Fruit fly (Drosophila melanogaster): Measurements from ENCODE around the gene CG6790.
A peak's percentile ranks its signal among the peaks of the same experiment; 100 is the strongest.

The CG6790 gene

DNA sequence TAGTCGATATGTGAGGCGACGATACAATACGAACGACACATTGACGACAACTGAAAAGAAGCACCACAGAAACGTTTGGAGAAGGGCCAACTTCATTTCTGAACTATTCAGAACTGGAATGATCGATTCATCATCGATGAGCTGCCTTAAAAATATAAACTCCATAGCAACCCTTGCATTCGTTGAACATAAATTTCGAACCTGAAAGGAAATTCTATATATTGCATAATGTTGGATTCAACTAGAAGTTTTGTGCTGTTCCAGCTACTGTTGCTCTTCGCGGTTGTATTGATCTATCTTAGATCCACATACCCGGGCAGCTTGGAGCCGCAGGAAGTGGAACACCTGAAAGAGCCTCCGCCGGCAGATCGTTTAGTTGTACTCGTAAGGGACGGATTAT, at the start of gene CG6790, which contains the start of gene CG5342:
CG6790 (minus strand) TSS at position 101 of the 400 bp plus-strand sequence.
CG5342 (plus strand) TSS at position 182 of the 400 bp plus-strand sequence.
- TF ChIP-seq CG17801 (GFP tag; optimal IDR thresholded peaks at IDR 0.05; ENCODE audit: partially characterized antibody) = no peak

DNA sequence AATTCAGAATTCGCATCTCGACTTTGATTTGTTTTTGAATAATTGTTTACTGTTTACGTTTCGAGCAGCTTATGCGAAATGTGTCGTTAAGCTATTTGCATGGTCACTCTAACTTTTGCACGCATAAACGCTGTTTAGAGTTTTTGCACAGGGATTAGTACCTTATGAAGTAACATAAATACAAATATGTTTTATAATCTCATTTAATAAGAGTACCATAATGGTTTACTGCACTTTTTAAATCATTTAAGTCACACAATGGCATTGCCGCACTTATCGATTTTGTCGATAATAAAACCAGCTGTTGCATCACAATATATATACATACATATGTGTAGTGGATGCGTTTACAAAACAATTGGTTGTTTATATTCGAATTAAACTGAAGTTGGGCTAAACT, 48.0 kb upstream of the CG6790 start, which contains the start of the genes CG6813 and CG18764:
CG6813 (minus strand) TSS at position 68 of the 400 bp plus-strand sequence.
CG18764 (plus strand) TSS at position 319 of the 400 bp plus-strand sequence.
- peak; percentile 18 for TF ChIP-seq CG17801 (GFP tag; optimal IDR thresholded peaks at IDR 0.05; ENCODE audit: partially characterized antibody)

DNA sequence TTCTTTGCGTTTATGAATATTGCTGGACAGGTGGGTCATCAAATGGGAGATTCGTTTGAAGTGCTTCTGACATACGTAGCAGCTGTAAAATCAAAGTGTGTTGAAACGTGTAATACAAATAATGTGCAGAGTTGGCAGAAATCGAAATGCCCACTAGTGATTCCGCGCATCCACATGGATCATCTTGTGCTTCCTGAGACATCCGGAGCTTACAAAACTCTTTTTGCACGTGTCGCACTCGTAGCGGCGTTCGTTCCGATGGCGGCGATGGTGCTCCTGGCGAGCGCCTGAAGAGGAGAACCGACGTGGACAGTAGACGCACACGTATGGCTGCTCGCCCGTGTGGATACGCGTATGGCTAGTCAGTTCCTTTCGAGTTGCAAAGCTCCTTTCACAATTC, 47.0 kb upstream of the CG6790 start, which contains the start of gene Zaf1:
Zaf1 (minus strand) TSS at position 101 of the 400 bp plus-strand sequence.
- no peak for TF ChIP-seq CG17801 (GFP tag; optimal IDR thresholded peaks at IDR 0.05; ENCODE audit: partially characterized antibody)

DNA sequence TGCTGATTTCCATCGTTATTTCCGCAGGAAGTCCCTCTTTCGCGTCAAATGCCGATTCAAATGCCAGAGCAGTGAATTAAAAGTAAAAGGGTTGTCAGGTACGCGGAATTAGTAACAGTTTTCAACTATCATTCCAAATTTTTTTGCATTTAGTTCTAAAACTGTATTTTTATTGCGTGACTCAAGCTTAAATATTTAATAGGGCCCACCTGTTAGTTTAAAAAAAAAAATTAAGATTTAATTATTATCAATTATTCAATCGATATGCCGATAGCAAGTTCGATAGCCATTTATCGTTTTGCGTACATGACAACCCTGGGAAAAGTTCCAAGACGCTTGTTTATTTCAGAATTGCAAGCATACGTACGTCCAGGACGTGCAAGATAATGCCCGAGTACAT, 44.5 kb upstream of the CG6790 start, which contains the start of gene CG14711:
CG14711 (plus strand) TSS at position 315 of the 400 bp plus-strand sequence.
- peak; percentile 86 for TF ChIP-seq CG17801 (GFP tag; optimal IDR thresholded peaks at IDR 0.05; ENCODE audit: partially characterized antibody)

DNA sequence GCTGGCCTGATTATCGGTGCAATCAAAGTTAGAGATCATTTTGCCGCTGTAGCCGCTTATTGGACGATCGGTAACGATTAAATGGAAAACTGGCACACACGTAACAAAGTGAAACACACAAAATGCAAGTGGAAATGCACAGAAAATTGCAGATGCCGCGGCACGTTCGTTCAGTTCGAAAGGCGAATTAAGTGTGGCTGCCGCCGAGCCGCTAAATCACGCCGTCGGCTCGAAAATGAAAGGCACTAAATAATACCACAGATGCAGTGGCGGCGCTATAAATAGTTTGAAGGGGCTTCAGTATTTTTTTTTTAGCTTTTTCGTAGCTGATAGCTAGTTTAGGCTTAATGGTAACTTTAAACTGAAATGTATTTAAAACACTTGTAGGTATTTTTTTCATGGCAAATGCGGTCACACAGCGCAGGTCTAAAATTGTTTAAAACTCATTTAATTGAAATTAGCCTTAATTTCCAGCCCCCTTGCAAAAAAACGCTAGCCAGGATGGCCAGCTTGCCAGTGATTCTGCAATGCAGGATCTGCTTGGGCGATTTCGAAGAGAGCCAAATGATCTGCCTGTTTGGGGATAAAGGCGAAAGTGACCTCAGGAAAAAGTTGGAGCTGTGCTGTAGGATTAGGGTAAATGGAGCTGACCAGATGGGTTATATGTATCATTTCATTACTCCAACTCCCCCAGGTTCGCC, 41.3 kb upstream of the CG6790 start, which contains the start of the genes Jupiter and CG14710:
Jupiter (minus strand) TSS at position 198 of the 701 bp plus-strand sequence.
CG14710 (plus strand) TSS at position 382 of the 701 bp plus-strand sequence.
- peak; percentile 45 for TF ChIP-seq CG17801 (GFP tag; optimal IDR thresholded peaks at IDR 0.05; ENCODE audit: partially characterized antibody)

DNA sequence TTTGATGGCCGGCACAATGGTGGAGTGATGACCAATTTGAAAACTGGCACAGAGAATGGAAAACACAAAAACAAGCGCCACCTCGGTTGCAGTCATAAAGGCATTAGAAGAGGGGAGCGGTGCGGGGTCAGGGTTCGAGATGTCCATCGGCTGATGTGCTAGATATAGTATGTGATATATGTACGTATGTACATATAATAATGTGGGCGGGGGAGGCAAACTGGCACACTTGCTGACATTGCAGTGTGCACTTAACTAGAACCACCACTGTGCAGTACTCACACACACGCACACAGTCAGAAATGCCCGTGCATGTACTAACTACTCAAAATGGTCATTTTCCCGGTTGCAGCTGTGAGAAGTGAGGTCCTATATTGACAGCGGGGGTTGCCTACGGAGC, 40.3 kb upstream of the CG6790 start:
- TF ChIP-seq CG17801 (GFP tag; optimal IDR thresholded peaks at IDR 0.05; ENCODE audit: partially characterized antibody) = no peak

DNA sequence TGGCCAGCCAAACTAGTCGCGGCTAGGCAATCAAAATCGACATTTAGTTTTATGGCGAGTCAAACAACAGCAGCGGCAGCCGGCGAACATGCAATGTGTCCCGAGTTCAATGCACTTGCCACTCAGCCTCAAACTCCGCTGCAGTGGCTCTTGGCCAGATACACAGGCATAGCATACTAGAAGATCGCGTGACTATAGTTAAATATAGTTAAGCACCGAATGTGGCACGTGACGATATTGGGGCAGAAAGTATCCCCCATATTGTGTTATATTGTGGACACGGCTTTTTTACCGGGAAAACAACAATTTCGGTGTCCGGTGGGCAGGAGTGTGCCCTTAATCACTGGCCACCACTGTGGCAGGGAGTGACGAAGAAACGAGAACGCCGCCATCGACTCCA, 39.3 kb upstream of the CG6790 start:
- TF ChIP-seq CG17801 (GFP tag; optimal IDR thresholded peaks at IDR 0.05; ENCODE audit: partially characterized antibody) = no peak

DNA sequence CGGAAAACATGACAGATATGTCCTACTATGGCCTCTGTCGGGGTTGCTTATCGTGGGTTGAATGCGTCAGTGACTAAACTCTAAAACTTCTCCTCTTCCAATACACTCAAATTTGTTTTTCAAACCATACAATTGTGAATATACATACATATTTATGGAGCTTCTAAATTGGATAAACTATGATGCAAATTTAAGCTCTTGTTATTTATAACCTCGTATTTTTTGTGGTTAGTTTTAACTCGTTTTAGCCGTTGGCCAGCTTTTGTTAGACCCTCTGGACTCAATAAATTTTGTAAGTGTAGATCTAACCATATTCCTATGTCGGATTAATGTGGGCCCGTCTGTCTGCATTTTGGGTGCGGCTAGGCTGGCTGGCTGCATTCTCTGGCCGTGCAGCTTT, 38.8 kb upstream of the CG6790 start:
- TF ChIP-seq CG17801 (GFP tag; optimal IDR thresholded peaks at IDR 0.05; ENCODE audit: partially characterized antibody) = no peak

DNA sequence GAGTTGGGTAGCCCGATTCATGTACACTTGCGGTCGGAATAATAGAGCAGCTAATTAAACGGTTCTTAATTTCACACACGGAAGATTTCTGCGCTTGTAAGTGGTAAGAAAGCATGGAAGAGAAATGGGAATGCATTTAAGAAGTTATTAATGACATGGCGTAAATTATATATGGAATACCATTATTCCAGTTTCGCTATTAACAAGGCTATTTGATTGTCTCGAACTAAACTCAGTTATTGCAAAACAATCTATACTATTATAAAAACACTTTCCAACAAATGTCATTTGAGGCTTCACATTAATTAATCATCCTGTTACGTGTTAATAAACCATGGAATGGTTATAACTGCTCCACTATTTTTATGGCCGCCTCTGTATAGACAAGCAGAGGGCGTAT, 37.7 kb upstream of the CG6790 start:
- TF ChIP-seq CG17801 (GFP tag; optimal IDR thresholded peaks at IDR 0.05; ENCODE audit: partially characterized antibody) = no peak

DNA sequence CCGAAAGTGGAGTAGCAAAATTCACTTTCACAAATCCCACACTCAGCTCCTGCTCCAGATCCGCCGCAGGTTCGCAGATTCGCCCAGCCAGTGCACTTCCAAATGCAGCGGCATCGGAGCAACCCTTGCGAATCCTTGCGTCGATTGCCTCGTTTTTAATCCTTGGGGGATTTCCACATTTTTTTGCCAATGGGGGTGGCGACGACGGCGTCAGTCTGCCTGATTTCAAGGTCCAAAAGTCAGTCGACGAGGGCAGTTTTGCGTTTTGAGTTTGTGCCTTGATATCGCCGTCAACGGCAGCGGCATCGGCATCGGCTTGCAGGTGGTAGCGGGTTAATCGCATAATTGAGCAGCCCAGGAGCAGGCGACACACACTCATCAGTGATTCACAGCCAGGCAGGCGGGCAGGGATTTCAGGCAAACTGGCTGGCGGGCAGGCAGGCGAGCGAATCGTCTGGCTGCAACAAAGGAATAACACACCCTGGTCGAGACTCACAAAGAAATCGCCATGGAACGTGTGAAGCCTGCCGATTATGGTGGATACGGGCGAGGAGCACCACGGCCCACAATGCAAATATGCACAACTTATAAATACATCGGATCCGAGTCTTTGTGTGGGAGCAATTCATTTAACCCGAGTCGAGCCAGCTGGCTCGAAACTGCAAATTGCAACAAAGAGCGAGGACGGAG, 37.0 kb upstream of the CG6790 start:
- no peak for TF ChIP-seq CG17801 (GFP tag; optimal IDR thresholded peaks at IDR 0.05; ENCODE audit: partially characterized antibody)

DNA sequence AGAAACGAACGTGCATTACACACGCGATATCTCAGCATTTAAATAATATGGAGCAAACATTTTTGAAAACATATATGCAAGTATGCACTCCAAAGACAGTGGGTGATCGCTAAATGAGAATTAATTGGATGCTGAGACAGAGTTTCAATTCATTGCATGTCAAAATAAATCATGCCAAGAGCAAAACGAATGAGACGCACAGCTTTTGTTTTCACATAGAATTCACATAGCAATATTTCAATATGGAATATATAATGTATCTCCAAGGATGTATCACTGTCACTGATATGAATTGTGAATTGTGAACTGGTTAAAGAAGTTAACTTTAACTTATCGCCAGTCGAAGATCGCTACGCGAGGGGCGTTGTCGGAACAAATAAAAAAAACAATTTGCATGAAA, 36.0 kb upstream of the CG6790 start:
- TF ChIP-seq CG17801 (GFP tag; optimal IDR thresholded peaks at IDR 0.05; ENCODE audit: partially characterized antibody) = no peak

DNA sequence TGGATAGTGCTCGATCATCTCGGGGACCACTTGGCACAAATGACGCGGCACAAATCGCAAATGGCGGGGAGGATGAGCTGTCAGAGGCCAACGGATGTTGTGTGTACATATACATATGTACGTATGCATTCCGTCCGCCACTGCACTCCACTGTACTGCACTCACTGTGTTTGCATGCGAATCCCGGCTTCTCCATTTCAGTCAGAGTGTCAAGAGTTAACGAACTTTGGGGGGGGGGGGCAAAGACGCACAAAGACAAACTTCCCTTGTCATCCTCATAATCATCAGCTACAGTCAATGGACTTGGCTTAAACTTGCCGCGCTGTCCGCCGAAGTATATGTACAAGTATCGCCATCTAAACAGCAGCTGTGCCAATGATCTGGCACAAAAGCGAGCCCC, 35.6 kb upstream of the CG6790 start:
- TF ChIP-seq CG17801 (GFP tag; optimal IDR thresholded peaks at IDR 0.05; ENCODE audit: partially characterized antibody) = no peak

DNA sequence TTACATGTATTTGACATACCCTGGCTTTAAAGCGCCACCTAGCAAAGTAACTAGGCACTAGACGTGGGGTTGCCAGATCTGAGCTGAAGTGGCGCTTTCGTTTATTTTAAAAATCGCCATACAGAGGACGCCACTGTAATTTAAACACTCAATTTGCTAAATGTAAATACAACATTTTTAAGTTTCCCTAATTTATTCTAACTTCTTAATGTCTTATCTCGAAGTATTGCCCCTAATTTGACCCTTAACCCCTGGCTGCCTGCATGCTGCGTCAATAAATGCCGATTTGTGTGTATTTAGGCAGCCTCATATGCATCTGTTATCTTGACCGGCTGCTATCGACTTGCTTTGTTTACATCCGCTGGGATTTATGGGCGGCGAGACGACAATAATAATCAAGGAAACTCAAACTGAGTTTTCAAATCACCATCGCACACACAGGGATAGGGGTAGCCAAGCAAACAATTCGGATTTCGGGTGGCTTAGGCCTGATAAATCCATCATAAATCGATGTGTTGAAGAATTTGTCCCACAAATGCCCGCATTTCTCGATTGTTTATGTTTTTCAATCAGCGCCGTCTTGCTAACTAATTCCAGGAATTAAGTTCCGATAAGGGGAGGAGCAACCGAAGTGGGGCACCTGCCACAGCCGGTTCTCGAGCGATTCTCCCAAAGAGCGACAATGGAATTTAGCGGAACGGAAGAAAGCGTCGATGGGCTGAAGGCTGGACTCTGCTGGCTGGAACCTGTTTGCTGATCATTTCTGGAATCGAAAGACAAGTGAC, 34.9 kb upstream of the CG6790 start:
- no peak for TF ChIP-seq CG17801 (GFP tag; optimal IDR thresholded peaks at IDR 0.05; ENCODE audit: partially characterized antibody)

DNA sequence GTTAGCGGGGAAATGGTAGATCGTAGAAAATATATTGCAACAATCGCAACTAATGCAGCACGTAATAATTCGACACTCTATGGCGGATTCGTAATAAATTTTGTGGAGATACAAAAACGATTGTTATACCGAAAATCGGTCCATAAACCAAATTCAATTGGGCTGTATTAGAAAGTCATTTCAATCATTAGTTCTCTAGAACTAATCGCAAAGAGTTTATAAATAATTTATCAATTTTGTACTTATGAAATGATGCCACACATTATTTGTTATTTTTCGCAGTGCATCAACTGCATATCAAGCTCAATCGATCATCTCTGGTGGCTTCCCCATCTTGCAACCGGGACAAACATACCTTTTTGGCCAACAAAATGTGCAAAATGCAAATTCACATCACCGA, 33.9 kb upstream of the CG6790 start:
- no peak for TF ChIP-seq CG17801 (GFP tag; optimal IDR thresholded peaks at IDR 0.05; ENCODE audit: partially characterized antibody)

DNA sequence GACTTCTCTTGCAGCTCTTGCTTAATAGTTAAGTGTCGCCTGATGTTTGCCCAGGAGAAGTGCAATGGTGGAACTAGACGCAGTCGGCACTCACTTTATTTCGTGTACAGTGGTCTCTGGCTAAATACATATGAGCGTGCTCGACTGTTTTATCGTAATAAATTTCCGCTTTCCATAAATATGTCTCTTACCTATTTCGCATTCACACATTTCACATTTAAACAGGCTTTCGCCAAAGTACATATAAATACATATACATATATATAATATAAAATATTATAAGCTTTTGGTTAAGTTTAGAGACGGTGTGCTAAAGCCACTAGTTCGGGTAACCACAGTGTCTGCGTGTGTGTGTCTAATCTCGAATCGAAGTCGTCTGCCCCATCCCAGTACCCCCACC, 28.1 kb upstream of the CG6790 start:
- TF ChIP-seq CG17801 (GFP tag; optimal IDR thresholded peaks at IDR 0.05; ENCODE audit: partially characterized antibody) = no peak

All from ovary, adult (tissue).